Fruit fly (Drosophila melanogaster): ENCODE results near the gene sfl.

Gene sfl

dm6 chr3L:6552968-6553402, 57.5 kb downstream of the sfl start (continued):
- TF ChIP-seq Mes4 (GFP tag; optimal IDR thresholded peaks at IDR 0.05) (peak; percentile 62), mam (GFP tag; optimal IDR thresholded peaks at IDR 0.05) (peak; percentile 88), CG15073 (GFP tag; optimal IDR thresholded peaks at IDR 0.05) (peak; percentile 29), slou (GFP tag; optimal IDR thresholded peaks at IDR 0.05) (peak; percentile 72), CG2889 (GFP tag; IDR thresholded peaks at IDR 0.05) (peak; percentile 76), CG11247 (GFP tag; IDR thresholded peaks at IDR 0.05) (peak; percentile 83), otp (GFP tag; IDR thresholded peaks at IDR 0.05) (peak; percentile 61), Chrac-16 (GFP tag; optimal IDR thresholded peaks at IDR 0.05) (peak; percentile 71), sima (GFP tag; optimal IDR thresholded peaks at IDR 0.05) (peak; percentile 64), danr (GFP tag; IDR thresholded peaks at IDR 0.05) (peak; percentile 38; the same call in 1 of the 2 replicates), CG13894 (tag; optimal IDR thresholded peaks at IDR 0.05) (peak; percentile 80), zfh1 (GFP tag; IDR thresholded peaks at IDR 0.05) (peak; percentile 75; the same call in 2 of the 3 replicates), TFAM (GFP tag; optimal IDR thresholded peaks at IDR 0.05) (no peak), CG8944 (GFP tag; optimal IDR thresholded peaks at IDR 0.05) (peak; percentile 71), gcm2 (GFP tag; optimal IDR thresholded peaks at IDR 0.05) (peak; percentile 81), D19B (GFP tag; optimal IDR thresholded peaks at IDR 0.05) (peak; percentile 73), onecut (GFP tag; IDR thresholded peaks at IDR 0.05) (peak; percentile 63), bab2 (GFP tag; optimal IDR thresholded peaks at IDR 0.05) (peak; percentile 82), HLH3B (GFP tag; IDR thresholded peaks at IDR 0.05) (peak; percentile 88), org-1 (GFP tag; optimal IDR thresholded peaks at IDR 0.05) (peak; percentile 79), CG10274 (GFP tag; optimal IDR thresholded peaks at IDR 0.05) (peak; percentile 62), CG30431 (GFP tag; optimal IDR thresholded peaks at IDR 0.05) (peak; percentile 33), wor (GFP tag; IDR thresholded peaks at IDR 0.05) (peak; percentile 64), CG4424 (GFP tag; optimal IDR thresholded peaks at IDR 0.05) (peak; percentile 56), twi (tag; optimal IDR thresholded peaks at IDR 0.05) (peak; percentile 34), CG11398 (GFP tag; optimal IDR thresholded peaks at IDR 0.05) (peak; percentile 63), bigmax (GFP tag; optimal IDR thresholded peaks at IDR 0.05) (peak; percentile 3), CG8388 (GFP tag; optimal IDR thresholded peaks at IDR 0.05) (peak; percentile 76), CG6254 (GFP tag; optimal IDR thresholded peaks at IDR 0.05) (peak; percentile 48), Bdp1 (GFP tag; optimal IDR thresholded peaks at IDR 0.05) (peak; percentile 49), CG7786 (GFP tag; optimal IDR thresholded peaks at IDR 0.05) (peak; percentile 83), CG11093 (GFP tag; IDR thresholded peaks at IDR 0.05) (peak; percentile 84), dmrt11E (tag; optimal IDR thresholded peaks at IDR 0.05) (peak; percentile 51), CG13624 (GFP tag; optimal IDR thresholded peaks at IDR 0.05) (peak; percentile 89), CG9797 (GFP tag; optimal IDR thresholded peaks at IDR 0.05) (no peak), CG15269 (tag; optimal IDR thresholded peaks at IDR 0.05) (peak; percentile 91), fd3F (GFP tag; optimal IDR thresholded peaks at IDR 0.05) (peak; percentile 84), bcd (GFP tag; optimal IDR thresholded peaks at IDR 0.05) (peak; percentile 77), scrt (GFP tag; optimal IDR thresholded peaks at IDR 0.05) (peak; percentile 75), grn (GFP tag; optimal IDR thresholded peaks at IDR 0.05) (no peak), Awh (GFP tag; IDR thresholded peaks at IDR 0.05) (peak; percentile 69), corto (GFP tag; optimal IDR thresholded peaks at IDR 0.05) (peak; percentile 35), Hmr (GFP tag; optimal IDR thresholded peaks at IDR 0.05) (peak; percentile 92), H2.0 (GFP tag; IDR thresholded peaks at IDR 0.05) (peak; percentile 82), sens-2 (GFP tag; IDR thresholded peaks at IDR 0.05) (0 out of 2 replicates have a peak, but pooled peaks have one; percentile 30), HHEX (GFP tag; optimal IDR thresholded peaks at IDR 0.05) (peak; percentile 80), Deaf1 (tag; optimal IDR thresholded peaks at IDR 0.05) (peak; percentile 62), Hr51 (GFP tag; optimal IDR thresholded peaks at IDR 0.05) (peak; percentile 77 to 89), Hsf (GFP tag; optimal IDR thresholded peaks at IDR 0.05) (peak; percentile 84), YL-1 (GFP tag; optimal IDR thresholded peaks at IDR 0.05) (peak; percentile 12), Lpt (GFP tag; optimal IDR thresholded peaks at IDR 0.05) (no peak)
